Fruit fly (Drosophila melanogaster) whole organism, embryonic: ENCODE data around the gene CG10064.

Experiments used
- Abd-B ChIP-seq: fragments of 200-800 bp; sonication (Bioruptor generic); optimal IDR thresholded peaks from 2 replicates; lab custom pipeline; 2018; ENCODE audit warnings: missing biosample characterization, mild to moderate bottlenecking, missing genetic modification characterization, moderate library complexity
- Bgb ChIP-seq: fragments of 200-800 bp; sonication (Bioruptor generic); IDR thresholded peaks from 2 replicates; pipeline ENCODE4 v1.3.6; 2022; ENCODE audit warnings: missing biosample characterization, missing genetic modification characterization; ENCODE audit not compliant: partially characterized antibody
- CG11456 ChIP-seq: fragments of 200-800 bp; sonication (Bioruptor generic); IDR thresholded peaks from 3 replicates; pipeline ENCODE4 v1.3.6; 2022; ENCODE audit warnings: missing biosample characterization, missing genetic modification characterization
- CG11695 ChIP-seq: fragments of 200-800 bp; sonication (Bioruptor generic); IDR thresholded peaks from 3 replicates; pipeline ENCODE4 v1.3.6; 2022; ENCODE audit warnings: missing biosample characterization, missing genetic modification characterization
- CG11723 ChIP-seq: fragments of 200-800 bp; sonication (Bioruptor generic); optimal IDR thresholded peaks from 2 replicates; lab custom pipeline; 2017; ENCODE audit warnings: missing biosample characterization, mild to moderate bottlenecking, missing genetic modification characterization
- CG17829 ChIP-seq: fragments of 200-800 bp; optimal IDR thresholded peaks from 2 replicates; lab custom pipeline; 2019; ENCODE audit warnings: missing biosample characterization, mild to moderate bottlenecking, missing genetic modification characterization, moderate library complexity
- CG18011 ChIP-seq: fragments of 200-800 bp; sonication (Bioruptor generic); optimal IDR thresholded peaks from 2 replicates; lab custom pipeline; 2017; ENCODE audit warnings: missing biosample characterization, missing genetic modification characterization, mild to moderate bottlenecking, moderate library complexity, missing genotype
- CG18619 ChIP-seq: fragments of 200-800 bp; sonication (Bioruptor generic); optimal IDR thresholded peaks from 3 replicates; lab custom pipeline; 2017; ENCODE audit warnings: missing biosample characterization, mild to moderate bottlenecking, missing genetic modification characterization
- CG2678 ChIP-seq: fragments of 200-800 bp; sonication (Bioruptor generic); optimal IDR thresholded peaks from 3 replicates; lab custom pipeline; 2019; ENCODE audit warnings: missing biosample characterization, mild to moderate bottlenecking, missing genetic modification characterization, moderate library complexity
- CG30403 ChIP-seq: fragments of 200-800 bp; sonication (Bioruptor generic); optimal IDR thresholded peaks from 3 replicates; lab custom pipeline; 2016; ENCODE audit warnings: missing biosample characterization, missing genetic modification characterization
- CG31365 ChIP-seq: fragments of 200-800 bp; sonication (Bioruptor generic); optimal IDR thresholded peaks from 2 replicates; lab custom pipeline; 2018; ENCODE audit warnings: missing biosample characterization, mild to moderate bottlenecking, missing genetic modification characterization
- CG32767 ChIP-seq: fragments of 200-800 bp; sonication (Bioruptor generic); IDR thresholded peaks from 2 replicates; pipeline ENCODE4 v1.3.6; 2022; ENCODE audit warnings: missing biosample characterization, missing genetic modification characterization
- CG3281 ChIP-seq: fragments of 200-800 bp; sonication (Bioruptor generic); optimal IDR thresholded peaks from 3 replicates; lab custom pipeline; 2017; ENCODE audit warnings: missing biosample characterization, mild to moderate bottlenecking, missing genetic modification characterization
- CG4730 ChIP-seq: fragments of 200-800 bp; sonication (Bioruptor generic); IDR thresholded peaks from 2 replicates; pipeline ENCODE4 v1.3.6; 2022; ENCODE audit warnings: missing biosample characterization, missing genetic modification characterization
- CG6654 ChIP-seq: fragments of 200-800 bp; sonication (Bioruptor generic); optimal IDR thresholded peaks from 2 replicates; lab custom pipeline; 2017; ENCODE audit warnings: missing biosample characterization, mild to moderate bottlenecking, missing genetic modification characterization
- CG7372 ChIP-seq: fragments of 200-800 bp; sonication (Bioruptor generic); IDR thresholded peaks from 2 replicates; pipeline ENCODE4 v1.3.6; 2022; ENCODE audit warnings: missing biosample characterization, missing genetic modification characterization
- CG9437 ChIP-seq: fragments of 200-800 bp; sonication (Bioruptor generic); optimal IDR thresholded peaks from 2 replicates; lab custom pipeline; 2018; ENCODE audit warnings: missing biosample characterization, mild to moderate bottlenecking, missing genetic modification characterization
- CG9727 ChIP-seq: fragments of 200-800 bp; sonication (Bioruptor generic); optimal IDR thresholded peaks from 3 replicates; lab custom pipeline; 2017; ENCODE audit warnings: missing biosample characterization, mild to moderate bottlenecking, missing genetic modification characterization
- Dad ChIP-seq: fragments of 200-800 bp; sonication (Bioruptor generic); optimal IDR thresholded peaks from 3 replicates; lab custom pipeline; 2016; ENCODE audit warnings: missing biosample characterization, missing genetic modification characterization
- Deaf1 ChIP-seq: fragments of 200-800 bp; optimal IDR thresholded peaks from 3 replicates; lab custom pipeline; 2019; ENCODE audit warnings: missing biosample characterization, mild to moderate bottlenecking, missing genetic modification characterization, moderate library complexity
- Dref ChIP-seq: fragments of 200-800 bp; sonication (Bioruptor generic); IDR thresholded peaks from 2 replicates; pipeline ENCODE4 v1.3.6; 2022; ENCODE audit warnings: missing biosample characterization, missing genetic modification characterization
- H15 ChIP-seq: fragments of 200-800 bp; sonication (Bioruptor generic); IDR thresholded peaks from 3 replicates; pipeline ENCODE4 v1.3.6; 2022; ENCODE audit warnings: missing biosample characterization, missing genetic modification characterization
- Hsf ChIP-seq: fragments of 200-800 bp; sonication (Bioruptor generic); optimal IDR thresholded peaks from 3 replicates; lab custom pipeline; 2016; ENCODE audit warnings: missing biosample characterization, missing genetic modification characterization
- MBD-R2 ChIP-seq: fragments of 200-800 bp; sonication (Bioruptor generic); IDR thresholded peaks from 2 replicates; pipeline ENCODE4 v1.3.6; 2022; ENCODE audit warnings: missing biosample characterization, missing genetic modification characterization
- NC2α ChIP-seq: fragments of 200-800 bp; sonication (Bioruptor generic); optimal IDR thresholded peaks from 2 replicates; lab custom pipeline; 2016; ENCODE audit warnings: missing biosample characterization, missing genetic modification characterization
- NC2β ChIP-seq: fragments of 200-800 bp; sonication (Bioruptor generic); optimal IDR thresholded peaks from 2 replicates; lab custom pipeline; 2016; ENCODE audit warnings: missing biosample characterization, missing genetic modification characterization
- Nf-YC ChIP-seq: fragments of 200-800 bp; optimal IDR thresholded peaks from 3 replicates; lab custom pipeline; 2019; ENCODE audit warnings: missing biosample characterization, mild to moderate bottlenecking, missing genetic modification characterization, moderate library complexity
- Oli ChIP-seq: fragments of 200-800 bp; sonication (Bioruptor generic); optimal IDR thresholded peaks from 2 replicates; lab custom pipeline; 2018; ENCODE audit warnings: missing biosample characterization, mild to moderate bottlenecking, missing genetic modification characterization, moderate library complexity
- Sox102F ChIP-seq: fragments of 200-800 bp; sonication (Bioruptor generic); optimal IDR thresholded peaks from 2 replicates; lab custom pipeline; 2018; ENCODE audit warnings: missing biosample characterization, mild to moderate bottlenecking, missing genetic modification characterization, moderate library complexity
- Tbp ChIP-seq: fragments of >200 bp; optimal IDR thresholded peaks from 2 replicates; lab custom pipeline; 2018; ENCODE audit warnings: missing biosample characterization, missing genetic modification characterization
- aop ChIP-seq: fragments of 200-800 bp; sonication (Bioruptor generic); IDR thresholded peaks from 2 replicates; pipeline ENCODE4 v1.3.6; 2022; ENCODE audit warnings: missing biosample characterization, missing genetic modification characterization
- fd102C ChIP-seq: fragments of 200-800 bp; sonication (Bioruptor generic); optimal IDR thresholded peaks from 2 replicates; lab custom pipeline; 2018; ENCODE audit warnings: missing biosample characterization, mild to moderate bottlenecking, missing genetic modification characterization, moderate library complexity
- gce ChIP-seq: fragments of 200-800 bp; sonication (Bioruptor generic); IDR thresholded peaks from 3 replicates; pipeline ENCODE4 v1.3.6; 2022; ENCODE audit warnings: missing biosample characterization, missing genetic modification characterization
- grau ChIP-seq: fragments of 200-800 bp; optimal IDR thresholded peaks from 3 replicates; lab custom pipeline; 2019; ENCODE audit warnings: missing biosample characterization, mild to moderate bottlenecking, missing genetic modification characterization, moderate library complexity
- hbn ChIP-seq: fragments of 200-800 bp; sonication (Bioruptor generic); IDR thresholded peaks from 2 replicates; pipeline ENCODE4 v1.3.6; 2022; ENCODE audit warnings: missing biosample characterization, missing genetic modification characterization; ENCODE audit not compliant: partially characterized antibody
- hkb ChIP-seq, 2 experiments: fragments of 200-800 bp in 1 of 2; fragments of >200 bp in 1 of 2; sonication (Bioruptor generic) in 1 of 2; IDR thresholded peaks in 1 of 2; optimal IDR thresholded peaks in 1 of 2; 2 replicates each; pipeline versions ENCODE4 v1.3.6 to Lab custom; 2017 to 2022; ENCODE audit warnings: missing biosample characterization in 1 of 2, missing genetic modification characterization in 1 of 2
- ind ChIP-seq: fragments of 200-800 bp; sonication (Bioruptor generic); optimal IDR thresholded peaks from 3 replicates; lab custom pipeline; 2016; ENCODE audit warnings: missing biosample characterization, missing genetic modification characterization
- mld ChIP-seq: fragments of 200-800 bp; sonication (Bioruptor generic); IDR thresholded peaks from 3 replicates; pipeline ENCODE4 v1.3.6; 2022; ENCODE audit warnings: missing biosample characterization, missing genetic modification characterization; ENCODE audit not compliant: partially characterized antibody
- nmo ChIP-seq: fragments of 200-800 bp; sonication (Bioruptor generic); optimal IDR thresholded peaks from 2 replicates; lab custom pipeline; 2018; ENCODE audit warnings: missing biosample characterization, mild to moderate bottlenecking, missing genetic modification characterization, moderate library complexity
- nom ChIP-seq: fragments of 200-800 bp; sonication (Bioruptor generic); optimal IDR thresholded peaks from 2 replicates; lab custom pipeline; 2017; ENCODE audit warnings: missing biosample characterization, missing genetic modification characterization, mild to moderate bottlenecking, moderate library complexity, missing genetic modification reagents
- peb ChIP-seq: fragments of 200-800 bp; sonication (Bioruptor generic); IDR thresholded peaks from 2 replicates; pipeline ENCODE4 v1.3.6; 2022; ENCODE audit warnings: missing biosample characterization, missing genetic modification characterization
- sim ChIP-seq: fragments of 200-800 bp; sonication (Bioruptor generic); IDR thresholded peaks from 2 replicates; pipeline ENCODE4 v1.3.6; 2022; ENCODE audit warnings: missing biosample characterization, missing genetic modification characterization
- slbo ChIP-seq: fragments of 200-800 bp; sonication (Bioruptor generic); IDR thresholded peaks from 2 replicates; pipeline ENCODE4 v1.3.6; 2022; ENCODE audit warnings: missing biosample characterization, missing genetic modification characterization
- trem ChIP-seq: fragments of 200-800 bp; optimal IDR thresholded peaks from 3 replicates; lab custom pipeline; 2019; ENCODE audit warnings: missing biosample characterization, mild to moderate bottlenecking, missing genetic modification characterization, moderate library complexity
- usp ChIP-seq: fragments of >200 bp; optimal IDR thresholded peaks from 2 replicates; lab custom pipeline; 2017; ENCODE audit warnings: missing biosample characterization, missing genetic modification characterization
- vvl ChIP-seq: fragments of 200-800 bp; sonication (Bioruptor generic); IDR thresholded peaks from 2 replicates; pipeline ENCODE4 v1.3.6; 2022; ENCODE audit warnings: missing biosample characterization, missing genetic modification characterization
- wek ChIP-seq: fragments of 200-800 bp; sonication (Bioruptor generic); optimal IDR thresholded peaks from 3 replicates; lab custom pipeline; 2018; ENCODE audit warnings: missing biosample characterization, mild to moderate bottlenecking, missing genetic modification characterization, moderate library complexity
- zfh2 ChIP-seq: fragments of 200-800 bp; sonication (Bioruptor generic); optimal IDR thresholded peaks from 2 replicates; lab custom pipeline; 2016; ENCODE audit warnings: missing biosample characterization, missing genetic modification characterization

Gene CG10064

DNA sequence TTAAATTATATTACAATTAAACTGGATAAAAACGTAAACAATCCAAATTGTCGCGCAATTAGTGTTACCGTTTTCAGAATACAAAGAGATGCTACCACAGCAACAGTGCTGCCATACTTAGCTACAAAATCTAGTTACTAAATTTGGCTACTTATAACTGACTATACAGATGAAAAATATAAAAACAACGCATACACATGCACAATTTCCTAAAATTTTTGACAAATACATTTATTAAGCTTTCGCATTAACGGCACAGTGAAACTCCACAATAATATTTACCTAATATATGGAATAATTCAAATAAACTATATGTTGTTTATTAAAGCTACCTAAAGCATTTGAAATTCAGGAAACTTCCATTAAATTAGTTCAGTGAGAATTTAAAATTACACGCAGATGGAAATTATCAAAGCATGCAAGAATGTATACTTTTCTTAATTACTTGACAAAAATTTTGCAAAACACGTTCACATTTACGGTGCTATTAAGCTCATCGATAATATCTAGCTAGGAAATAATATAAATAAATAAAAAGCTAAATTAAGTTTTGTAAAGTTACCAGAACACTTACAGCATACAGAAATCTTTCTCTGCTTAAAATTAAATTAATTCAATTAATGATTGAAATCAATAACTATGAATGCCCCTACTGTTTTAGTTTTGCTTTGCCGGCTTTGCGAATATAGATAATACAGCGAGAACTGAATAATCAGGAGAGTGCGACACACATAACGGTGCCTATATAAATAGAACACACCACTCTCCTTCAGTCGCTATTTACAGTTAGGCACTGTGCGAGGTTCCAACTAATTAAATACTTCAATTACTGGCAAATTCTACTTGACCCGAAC lies 1.5 kb upstream of the CG10064 start, which contains the start of the genes Mis12 and CG9953 (continued):
- TF ChIP-seq peb (GFP tag; lab: Robert Waterston, UW), result no peak
- TF ChIP-seq CG18011 (GFP tag; lab: Kevin White, UChicago), result no peak
- 0 out of 2 replicates have a peak, but pooled peaks have one; percentile 25 for TF ChIP-seq CG4730 (GFP tag; lab: Robert Waterston, UW)
- TF ChIP-seq zfh2 (GFP tag; lab: Kevin White, UChicago), result peak; percentile 14
- TF ChIP-seq CG31365 (tag; lab: Kevin White, UChicago), result no peak
- peak; percentile 72 for TF ChIP-seq CG30403 (GFP tag; lab: Kevin White, UChicago)
- peak; percentile 72 for TF ChIP-seq wek
- no peak for TF ChIP-seq aop (GFP tag; lab: Robert Waterston, UW)
- TF ChIP-seq CG3281 (GFP tag; lab: Kevin White, UChicago), result no peak
- peak; percentile 32 for TF ChIP-seq Abd-B (GFP tag; lab: Kevin White, UChicago)
- peak; percentile 22 for TF ChIP-seq trem (tag; lab: Kevin White, UChicago)
- peak; percentile 23 for TF ChIP-seq CG17829 (tag; lab: Kevin White, UChicago)
- peak; percentile 68 for TF ChIP-seq CG9727 (GFP tag; lab: Kevin White, UChicago)
- TF ChIP-seq Dref (GFP tag; lab: Robert Waterston, UW), result no peak
- no peak for TF ChIP-seq CG7372 (GFP tag; lab: Robert Waterston, UW)
- peak; percentile 39 for TF ChIP-seq Hsf
- TF ChIP-seq mld, result no peak
- no peak for TF ChIP-seq fd102C (GFP tag; lab: Kevin White, UChicago)
- no peak for TF ChIP-seq hkb (optimal IDR thresholded peaks at IDR 0.05; lab: Kevin White, UChicago)
- TF ChIP-seq hkb (GFP tag; IDR thresholded peaks at IDR 0.05; lab: Robert Waterston, UW), result 0 out of 2 replicates have a peak, but pooled peaks have one; percentile 21
- TF ChIP-seq NC2β (GFP tag; lab: Kevin White, UChicago), result no peak
- TF ChIP-seq CG11456 (GFP tag; lab: Robert Waterston, UW), result 0 out of 3 replicates have a peak, but pooled peaks have one; percentile 7
- peak; percentile 68 for TF ChIP-seq nmo (GFP tag; lab: Kevin White, UChicago)
- no peak for TF ChIP-seq usp (GFP tag; lab: Kevin White, UChicago)
- peak; percentile 68 for TF ChIP-seq MBD-R2
- TF ChIP-seq Sox102F (GFP tag; lab: Kevin White, UChicago), result peak; percentile 12
- TF ChIP-seq slbo (GFP tag; lab: Robert Waterston, UW), result peak; percentile 48
- peak; percentile 43; the same call in 1 of the 3 replicates for TF ChIP-seq H15 (GFP tag; lab: Robert Waterston, UW)
- peak; percentile 54 for TF ChIP-seq CG2678 (tag; lab: Kevin White, UChicago)
- TF ChIP-seq CG32767 (GFP tag; lab: Robert Waterston, UW), result 0 out of 2 replicates have a peak, but pooled peaks have one; percentile 49
- TF ChIP-seq CG18619 (GFP tag; lab: Kevin White, UChicago), result peak; percentile 37
- TF ChIP-seq Bgb (GFP tag; lab: Robert Waterston, UW), result no peak
- TF ChIP-seq CG11695, result 0 out of 3 replicates have a peak, but pooled peaks have one; percentile 27
- TF ChIP-seq CG9437, result peak; percentile 92
- TF ChIP-seq grau (tag; lab: Kevin White, UChicago), result peak; percentile 36
- TF ChIP-seq Dad (GFP tag; lab: Kevin White, UChicago), result no peak
- no peak for TF ChIP-seq gce
- TF ChIP-seq Tbp (GFP tag; lab: Kevin White, UChicago), result no peak
- TF ChIP-seq Oli (tag; lab: Kevin White, UChicago), result peak; percentile 11
- TF ChIP-seq sim (GFP tag; lab: Robert Waterston, UW), result peak; percentile 40; the same call in 1 of the 2 replicates
- no peak for TF ChIP-seq nom
- no peak for TF ChIP-seq CG11723 (GFP tag; lab: Kevin White, UChicago)
- TF ChIP-seq ind, result peak; percentile 3
- TF ChIP-seq Nf-YC (tag; lab: Kevin White, UChicago), result peak; percentile 51
- TF ChIP-seq NC2α (GFP tag; lab: Kevin White, UChicago), result no peak
- no peak for TF ChIP-seq Deaf1 (tag; lab: Kevin White, UChicago)
- TF ChIP-seq vvl, result peak; percentile 78
- no peak for TF ChIP-seq hbn
- TF ChIP-seq CG6654 (GFP tag; lab: Kevin White, UChicago), result no peak
